Worm (Caenorhabditis elegans) whole organism, midembryonic: Measurements from ENCODE around the gene srh-75.

Experiments
- T22C8.4 ChIP-seq: fragments of 200-800 bp; sonication (Bioruptor generic); IDR thresholded peaks from 2 replicates; pipeline ENCODE4 v1.3.6; 2022; ENCODE audit warnings: missing genetic modification characterization, missing compliant biosample characterization
- flt-1 ChIP-seq: fragments of 200-800 bp; sonication (Bioruptor generic); IDR thresholded peaks from 2 replicates; pipeline ENCODE4 v1.3.6; 2022; ENCODE audit warnings: missing genetic modification characterization, missing compliant biosample characterization
- klf-2 ChIP-seq: fragments of 200-800 bp; sonication (Bioruptor generic); conservative IDR thresholded peaks from 2 replicates; pipeline ENCODE4 v1.3.6; 2022; ENCODE audit warnings: missing genetic modification reagents, missing genetic modification characterization, missing compliant biosample characterization
- med-1 ChIP-seq: sonication (generic microtip); optimal IDR thresholded peaks from 2 replicates; lab custom pipeline; 2017; ENCODE audit warnings: missing genetic modification characterization, mild to moderate bottlenecking, missing compliant biosample characterization, antibody characterized with exemption, missing genetic modification reagents; ENCODE audit not compliant: insufficient read depth
- ref-1 ChIP-seq: fragments of 200-800 bp; sonication (Bioruptor generic); conservative IDR thresholded peaks from 2 replicates; pipeline ENCODE4 v1.3.6; 2022; ENCODE audit warnings: missing genetic modification reagents, missing genetic modification characterization, missing compliant biosample characterization
- tab-1 ChIP-seq: fragments of 200-800 bp; sonication (Bioruptor generic); IDR thresholded peaks from 2 replicates; pipeline ENCODE4 v1.3.6; 2022; ENCODE audit warnings: missing genetic modification characterization, missing compliant biosample characterization
- ztf-29 ChIP-seq: fragments of 200-800 bp; sonication (Bioruptor generic); IDR thresholded peaks from 2 replicates; pipeline ENCODE4 v1.3.6; 2022; ENCODE audit warnings: missing genetic modification reagents, missing genetic modification characterization, missing compliant biosample characterization

ce11 chrV:11060239-11060984 lies 3.5 kb upstream of the srh-75 start, which contains the start of gene T04C12.11:
- TF ChIP-seq ref-1 (GFP tag; lab: Robert Waterston, UW) (no peak), med-1 (GFP tag; lab: Kevin White, UChicago) (no peak), flt-1 (no peak), ztf-29 (GFP tag; lab: Robert Waterston, UW) (no peak), klf-2 (GFP tag; lab: Robert Waterston, UW) (no peak), tab-1 (GFP tag; lab: Robert Waterston, UW) (no peak), T22C8.4 (no peak)
